Worm (Caenorhabditis elegans) whole organism, L4/young adult: Measurements from ENCODE around the gene F08D12.2.

Experiments
- dao-5 ChIP-seq: sonication (generic microtip); optimal IDR thresholded peaks from 2 replicates; lab custom pipeline; 2016; ENCODE audit warnings: missing genotype, missing genetic modification characterization, moderate library complexity, missing compliant biosample characterization
- him-1 ChIP-seq: sonication (generic microtip); optimal IDR thresholded peaks from 2 replicates; lab custom pipeline; 2016; ENCODE audit warnings: missing genotype, missing genetic modification reagents, missing genetic modification characterization, missing compliant biosample characterization

DNA sequence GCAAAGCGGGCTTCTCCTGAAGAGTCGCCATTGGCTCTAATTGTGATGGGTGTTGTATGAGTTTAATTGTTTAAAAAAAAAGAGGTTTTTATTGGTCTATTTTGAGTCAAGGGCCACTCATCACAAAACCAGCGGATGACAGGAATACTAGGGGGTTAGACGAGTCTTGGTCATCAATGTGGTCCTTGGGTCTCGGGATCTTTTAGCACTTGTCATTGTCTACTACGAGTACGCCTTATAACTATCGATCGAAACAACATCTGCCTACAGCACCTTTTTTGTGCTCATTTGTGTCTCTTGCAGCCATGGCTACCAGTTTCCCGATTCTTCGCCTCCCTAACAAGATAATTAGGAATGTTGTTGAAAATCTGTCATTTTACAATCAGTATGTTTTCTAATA is 16.8 kb upstream of the F08D12.2 start, which contains the start of gene fbxb-108:
- no peak for TF ChIP-seq him-1 (tag; lab: Kevin White, UChicago)
- TF ChIP-seq dao-5 (tag; lab: Kevin White, UChicago), result no peak
